Worm (Caenorhabditis elegans): ENCODE measurements around the gene T08G2.2.

The T08G2.2 gene

DNA sequence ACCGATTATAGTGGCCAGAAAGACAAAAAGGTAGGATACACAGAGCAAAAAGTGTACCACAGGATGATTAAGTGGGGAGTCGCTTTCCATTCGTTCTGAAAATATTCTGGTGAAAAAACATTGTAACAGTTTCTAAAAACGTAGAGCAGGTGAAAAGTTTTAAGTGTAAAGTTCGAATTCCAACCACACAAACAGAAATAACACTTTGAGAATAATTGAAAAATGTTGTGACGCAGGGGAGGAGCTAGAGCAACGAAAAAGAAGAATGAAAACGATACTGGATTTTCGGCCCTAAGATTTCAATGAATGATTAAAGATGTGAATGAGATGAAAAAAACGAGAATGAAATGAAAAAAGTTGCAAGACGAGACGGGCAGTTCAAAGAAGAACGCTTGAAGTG, 51.3 kb downstream of the T08G2.2 start, which contains the start of gene npr-21:
Gene npr-21, minus strand, starts transcription at position 101 of the 400 bp plus-strand sequence.
- TF ChIP-seq cebp-1 (GFP tag; IDR thresholded peaks at IDR 0.05), result no peak
- TF ChIP-seq cebp-1 (tag; optimal IDR thresholded peaks at IDR 0.05), result no peak
- TF ChIP-seq C17E4.6 (GFP tag; IDR thresholded peaks at IDR 0.05), result no peak

DNA sequence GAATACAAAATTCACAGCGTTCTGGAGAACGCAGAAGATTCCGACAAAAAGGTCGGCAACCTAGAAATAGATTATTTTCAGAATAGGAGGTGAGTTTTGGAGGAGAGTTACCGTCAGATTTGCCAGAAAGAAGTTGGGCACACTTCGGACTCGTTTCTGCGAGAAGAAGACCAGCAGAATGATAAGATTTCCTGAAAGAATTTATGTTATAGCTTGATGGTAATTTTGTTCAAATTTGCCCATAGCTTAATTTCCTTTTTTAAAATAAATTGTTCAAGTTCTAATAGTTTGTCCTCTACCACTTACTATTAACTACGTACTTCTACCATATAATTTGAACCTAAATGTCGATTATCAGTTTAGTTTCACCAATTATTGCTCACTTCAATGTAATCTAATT, 52.1 kb downstream of the T08G2.2 start:
- no peak for TF ChIP-seq F10E7.11 (tag; optimal IDR thresholded peaks at IDR 0.05)
- TF ChIP-seq bed-2 (GFP tag; IDR thresholded peaks at IDR 0.05), result no peak
- TF ChIP-seq F49E8.2 (tag; optimal IDR thresholded peaks at IDR 0.05; ENCODE audit: insufficient read depth), result no peak
- TF ChIP-seq egl-44 (GFP tag; IDR thresholded peaks at IDR 0.05), result no peak
- no peak for TF ChIP-seq ccch-3 (GFP tag; optimal IDR thresholded peaks at IDR 0.05)
